Fruit fly (Drosophila melanogaster): ENCODE measurements around the gene crn.
A peak's percentile ranks its signal among the peaks of the same experiment; 100 is the strongest.

Gene crn

DNA sequence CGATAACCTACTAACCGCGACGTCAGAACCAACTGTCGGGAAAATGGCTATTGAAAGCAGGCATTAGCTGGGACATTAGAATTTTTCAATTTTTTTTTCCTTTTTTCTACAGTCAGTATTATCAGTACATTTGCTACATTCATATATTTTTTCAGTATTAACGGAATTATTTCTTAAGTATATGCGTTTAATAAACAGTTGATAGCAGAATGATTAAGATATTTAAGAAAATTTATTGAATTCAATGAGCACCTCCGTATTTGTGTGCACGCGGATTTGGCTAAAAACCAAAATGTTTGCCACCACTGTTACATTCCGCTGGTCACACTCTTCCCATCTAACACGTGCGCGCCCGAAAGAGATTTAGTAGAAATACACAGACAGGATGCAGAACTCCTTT, 12.7 kb upstream of the crn start, which contains the start of the genes temp and CG3071 (continued):
- TF ChIP-seq Dip3 (GFP tag; optimal IDR thresholded peaks at IDR 0.05) (peak; percentile 45), exex (tag; optimal IDR thresholded peaks at IDR 0.05) (peak; percentile 24), CG15073 (GFP tag; optimal IDR thresholded peaks at IDR 0.05) (no peak), CG17829 (tag; optimal IDR thresholded peaks at IDR 0.05) (peak; percentile 65), insv (GFP tag; optimal IDR thresholded peaks at IDR 0.05) (peak in 1 of 2 experiments; percentile 43), sug (tag; optimal IDR thresholded peaks at IDR 0.05) (peak; percentile 84), sd (tag; optimal IDR thresholded peaks at IDR 0.05) (peak; percentile 56), lov (optimal IDR thresholded peaks at IDR 0.05) (no peak), lov (GFP tag; IDR thresholded peaks at IDR 0.05) (no peak), ems (GFP tag; optimal IDR thresholded peaks at IDR 0.05) (peak; percentile 34), wek (GFP tag; optimal IDR thresholded peaks at IDR 0.05) (no peak), vnd (GFP tag; IDR thresholded peaks at IDR 0.05; ENCODE audit: partially characterized antibody) (no peak), trem (tag; optimal IDR thresholded peaks at IDR 0.05) (peak; percentile 51), CG30403 (GFP tag; optimal IDR thresholded peaks at IDR 0.05) (peak; percentile 88), Chrac-16 (GFP tag; optimal IDR thresholded peaks at IDR 0.05) (peak; percentile 66), HmgD (GFP tag; optimal IDR thresholded peaks at IDR 0.05) (no peak), CG3407 (GFP tag; optimal IDR thresholded peaks at IDR 0.05) (no peak), CG14965 (GFP tag; optimal IDR thresholded peaks at IDR 0.05; ENCODE audit: borderline replicate concordance) (no peak), MTF-1 (GFP tag; optimal IDR thresholded peaks at IDR 0.05; ENCODE audit: borderline replicate concordance) (no peak), eve (GFP tag; optimal IDR thresholded peaks at IDR 0.05) (no peak), Fer2 (tag; optimal IDR thresholded peaks at IDR 0.05) (peak; percentile 24), stwl (tag; optimal IDR thresholded peaks at IDR 0.05) (peak; percentile 14), Gsc (GFP tag; IDR thresholded peaks at IDR 0.05) (no peak), CG13624 (GFP tag; optimal IDR thresholded peaks at IDR 0.05) (peak; percentile 20), cad (GFP tag; optimal IDR thresholded peaks at IDR 0.05) (no peak), B-H1 (GFP tag; IDR thresholded peaks at IDR 0.05) (no peak), Ptx1 (GFP tag; IDR thresholded peaks at IDR 0.05) (peak; percentile 70), ftz-f1 (GFP tag; optimal IDR thresholded peaks at IDR 0.05) (no peak), CG7839 (tag; optimal IDR thresholded peaks at IDR 0.05) (peak; percentile 69), gcm (GFP tag; optimal IDR thresholded peaks at IDR 0.05) (peak; percentile 19), gt (GFP tag; IDR thresholded peaks at IDR 0.05) (no peak), Oaz (GFP tag; IDR thresholded peaks at IDR 0.05) (no peak), pfk (GFP tag; optimal IDR thresholded peaks at IDR 0.05) (no peak), pb (GFP tag; optimal IDR thresholded peaks at IDR 0.05) (no peak), B-H2 (GFP tag; optimal IDR thresholded peaks at IDR 0.05) (peak; percentile 68), CG1792 (GFP tag; optimal IDR thresholded peaks at IDR 0.05) (no peak), Ets65A (GFP tag) (no peak), kah (GFP tag; optimal IDR thresholded peaks at IDR 0.05) (no peak), CG13287 (GFP tag; IDR thresholded peaks at IDR 0.05; ENCODE audit: partially characterized antibody) (no peak; the same call in 1 of the 2 replicates), Dfd (GFP tag; optimal IDR thresholded peaks at IDR 0.05) (no peak), fu2 (GFP tag; optimal IDR thresholded peaks at IDR 0.05) (peak; percentile 66), cg (GFP tag; optimal IDR thresholded peaks at IDR 0.05) (no peak), tx (GFP tag; optimal IDR thresholded peaks at IDR 0.05) (peak; percentile 47), Mes4 (GFP tag; optimal IDR thresholded peaks at IDR 0.05) (peak; percentile 45), sc (optimal IDR thresholded peaks at IDR 0.05) (no peak), sc (GFP tag; optimal IDR thresholded peaks at IDR 0.05) (no peak), TFAM (GFP tag; optimal IDR thresholded peaks at IDR 0.05) (no peak), Doc3 (GFP tag; IDR thresholded peaks at IDR 0.05; ENCODE audit: partially characterized antibody) (no peak), slbo (GFP tag; IDR thresholded peaks at IDR 0.05) (no peak; the same call in none of the 2 replicates), CG6689 (GFP tag; IDR thresholded peaks at IDR 0.05) (peak; percentile 37), CG1602 (GFP tag; optimal IDR thresholded peaks at IDR 0.05) (peak; percentile 28), CG10274 (GFP tag; optimal IDR thresholded peaks at IDR 0.05) (no peak)
